Fruit fly (Drosophila melanogaster): ENCODE results near the gene cact.

dm6 chr2L:16277922-16278321 is 48.1 kb downstream of the cact start:
- TF ChIP-seq Hr96 (GFP tag; optimal IDR thresholded peaks at IDR 0.05) (no peak), Mnt (GFP tag; optimal IDR thresholded peaks at IDR 0.05) (no peak), CG7045 (GFP tag; optimal IDR thresholded peaks at IDR 0.05) (no peak), Crg-1 (GFP tag; optimal IDR thresholded peaks at IDR 0.05) (no peak), bab1 (GFP tag; optimal IDR thresholded peaks at IDR 0.05) (no peak), kay (GFP tag; ENCODE audit: borderline replicate concordance) (no peak), toe (GFP tag; optimal IDR thresholded peaks at IDR 0.05) (no peak), CG14711 (tag; optimal IDR thresholded peaks at IDR 0.05) (no peak), pad (GFP tag; optimal IDR thresholded peaks at IDR 0.05) (no peak), Clk (GFP tag; optimal IDR thresholded peaks at IDR 0.05) (no peak), CG5204 (GFP tag; optimal IDR thresholded peaks at IDR 0.05) (no peak), CG7101 (tag; optimal IDR thresholded peaks at IDR 0.05) (no peak)
